Fruit fly (Drosophila melanogaster): ENCODE data around the gene CG10700.

DNA sequence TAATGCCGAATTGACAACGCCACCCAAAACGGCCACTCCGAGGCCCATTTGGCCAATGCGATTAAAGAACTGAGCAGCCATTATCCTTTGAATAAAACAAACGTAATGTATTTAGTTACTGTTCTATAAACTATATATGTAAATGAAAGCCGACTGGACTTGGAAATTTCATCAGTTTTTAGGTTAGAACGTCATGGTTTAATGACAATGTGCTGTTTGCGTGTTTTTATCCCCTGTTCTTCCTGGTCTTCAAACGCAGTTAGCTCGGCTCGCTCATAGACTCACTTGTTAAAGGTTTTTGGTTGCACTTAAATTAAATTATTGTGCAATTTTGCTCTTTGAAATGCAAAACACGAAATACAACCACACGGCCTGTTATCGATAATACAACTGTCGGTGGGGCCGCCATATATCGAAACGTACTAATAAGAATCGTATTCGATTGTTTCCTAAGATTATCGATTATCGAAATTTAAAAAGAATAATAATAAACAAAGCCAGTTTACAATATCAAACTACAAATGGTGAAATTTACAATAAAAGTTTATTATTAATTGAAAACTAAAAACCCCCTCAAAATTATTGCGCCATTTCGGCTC, 44.7 kb upstream of the CG10700 start, which contains the start of gene Phb1:
- TF ChIP-seq pan (optimal IDR thresholded peaks at IDR 0.05) (no peak), psq (optimal IDR thresholded peaks at IDR 0.05) (no peak)

Measured in whole organism.